Fruit fly (Drosophila melanogaster) whole organism, embryonic: ENCODE measurements around the gene CG11912.
A peak's percentile ranks its signal among the peaks of the same experiment; 100 is the strongest.

Source experiments
- Abd-B ChIP-seq: fragments of 200-800 bp; sonication (Bioruptor generic); optimal IDR thresholded peaks from 2 replicates; lab custom pipeline; 2018; ENCODE audit warnings: missing biosample characterization, mild to moderate bottlenecking, missing genetic modification characterization, moderate library complexity
- Atf3 ChIP-seq: fragments of 200-800 bp; sonication (Bioruptor generic); optimal IDR thresholded peaks from 3 replicates; lab custom pipeline; 2016; ENCODE audit warnings: missing biosample characterization, missing genetic modification characterization
- BtbVII ChIP-seq: fragments of 200-800 bp; sonication (Bioruptor generic); optimal IDR thresholded peaks from 3 replicates; lab custom pipeline; 2017; ENCODE audit warnings: missing biosample characterization, mild to moderate bottlenecking, missing genetic modification characterization
- CG12071 ChIP-seq: fragments of 200-800 bp; sonication (Bioruptor generic); optimal IDR thresholded peaks from 3 replicates; lab custom pipeline; 2018; ENCODE audit warnings: missing biosample characterization, mild to moderate bottlenecking, missing genetic modification characterization
- CG12769 ChIP-seq: fragments of 200-800 bp; sonication (Bioruptor generic); optimal IDR thresholded peaks from 2 replicates; lab custom pipeline; 2019; ENCODE audit warnings: missing biosample characterization, mild to moderate bottlenecking, missing genetic modification characterization, moderate library complexity
- CG15073 ChIP-seq: fragments of 200-800 bp; sonication (Bioruptor generic); optimal IDR thresholded peaks from 2 replicates; lab custom pipeline; 2016; ENCODE audit warnings: missing biosample characterization, missing genetic modification characterization
- CG17328 ChIP-seq: fragments of 200-800 bp; sonication (Bioruptor generic); IDR thresholded peaks from 2 replicates; pipeline ENCODE4 v1.3.6; 2022; ENCODE audit warnings: missing biosample characterization, missing genetic modification characterization
- CG1832 ChIP-seq: fragments of 200-800 bp; sonication (Bioruptor generic); optimal IDR thresholded peaks from 2 replicates; lab custom pipeline; 2017; ENCODE audit warnings: missing biosample characterization, mild to moderate bottlenecking, missing genetic modification characterization, inconsistent platforms
- CG2199 ChIP-seq: fragments of 200-800 bp; sonication (Bioruptor generic); IDR thresholded peaks from 3 replicates; pipeline ENCODE4 v1.3.6; 2022; ENCODE audit warnings: missing biosample characterization, missing genetic modification characterization
- CG32532 ChIP-seq: fragments of 200-800 bp; sonication (Bioruptor generic); IDR thresholded peaks from 2 replicates; pipeline ENCODE4 v1.3.6; 2022; ENCODE audit warnings: missing biosample characterization, missing genetic modification characterization
- CG3847 ChIP-seq: fragments of 200-800 bp; sonication (Bioruptor generic); IDR thresholded peaks from 2 replicates; pipeline ENCODE4 v1.3.6; 2022; ENCODE audit warnings: missing biosample characterization, missing genetic modification characterization
- CG4328 ChIP-seq: fragments of 200-800 bp; sonication (Bioruptor generic); optimal IDR thresholded peaks from 3 replicates; lab custom pipeline; 2017; ENCODE audit warnings: missing biosample characterization, missing genetic modification reagents, missing genetic modification characterization
- CG4854 ChIP-seq: fragments of 200-800 bp; sonication (Bioruptor generic); optimal IDR thresholded peaks from 2 replicates; lab custom pipeline; 2016; ENCODE audit warnings: missing biosample characterization, missing genetic modification characterization, inconsistent platforms
- CG6175 ChIP-seq: fragments of 200-800 bp; sonication (Bioruptor generic); IDR thresholded peaks from 3 replicates; pipeline ENCODE4 v1.3.6; 2022; ENCODE audit warnings: missing biosample characterization, missing genetic modification characterization
- CG6791 ChIP-seq: fragments of 200-800 bp; sonication (Bioruptor generic); IDR thresholded peaks from 3 replicates; pipeline ENCODE4 v1.3.6; 2022; ENCODE audit warnings: missing biosample characterization, missing genetic modification characterization; ENCODE audit not compliant: partially characterized antibody
- CG7786 ChIP-seq: fragments of 200-800 bp; sonication (Bioruptor generic); optimal IDR thresholded peaks from 2 replicates; lab custom pipeline; 2016; ENCODE audit warnings: missing biosample characterization, missing genetic modification characterization
- CG9817 ChIP-seq: fragments of 200-800 bp; sonication (Bioruptor generic); optimal IDR thresholded peaks from 2 replicates; lab custom pipeline; 2018; ENCODE audit warnings: missing biosample characterization, mild to moderate bottlenecking, missing genetic modification characterization, moderate library complexity
- CTCF ChIP-seq: fragments of 200-800 bp; sonication (Bioruptor generic); optimal IDR thresholded peaks from 2 replicates; lab custom pipeline; 2017; ENCODE audit warnings: missing biosample characterization, mild to moderate bottlenecking, missing genetic modification characterization, moderate library complexity
- CkIIα-i1 ChIP-seq: fragments of 200-800 bp; sonication (Bioruptor generic); IDR thresholded peaks from 2 replicates; pipeline ENCODE4 v1.3.6; 2022; ENCODE audit warnings: missing biosample characterization, missing genetic modification characterization
- HmgZ ChIP-seq: fragments of 200-800 bp; sonication (Bioruptor generic); optimal IDR thresholded peaks from 2 replicates; lab custom pipeline; 2018; ENCODE audit warnings: missing biosample characterization, mild to moderate bottlenecking, missing genetic modification characterization
- Hr78 ChIP-seq, 2 experiments: fragments of 200-800 bp in 1 of 2; fragments of >200 bp in 1 of 2; sonication (Bioruptor generic) in 1 of 2; optimal IDR thresholded peaks; 2 replicates each; lab custom pipeline; 2017 to 2019; ENCODE audit warnings: missing biosample characterization in 2 of 2, missing genetic modification characterization in 2 of 2, mild to moderate bottlenecking in 1 of 2, moderate library complexity in 1 of 2
- Kr ChIP-seq: fragments of 200-800 bp; sonication (Bioruptor generic); optimal IDR thresholded peaks from 2 replicates; lab custom pipeline; 2017; ENCODE audit warnings: missing biosample characterization, mild to moderate bottlenecking, missing genetic modification characterization
- Lim3 ChIP-seq: fragments of 200-800 bp; sonication (Bioruptor generic); IDR thresholded peaks from 2 replicates; pipeline ENCODE4 v1.3.6; 2022; ENCODE audit warnings: missing biosample characterization, missing genetic modification characterization
- Max ChIP-seq: fragments of 200-800 bp; sonication (Bioruptor generic); optimal IDR thresholded peaks from 2 replicates; lab custom pipeline; 2016; ENCODE audit warnings: missing biosample characterization, mild to moderate bottlenecking, missing genetic modification characterization
- Pdp1 ChIP-seq, 2 experiments: fragments of 200-800 bp; sonication (Bioruptor generic); optimal IDR thresholded peaks; 3 replicates each; lab custom pipeline; 2016; ENCODE audit warnings: missing biosample characterization in 2 of 2, missing genetic modification characterization in 2 of 2, mild to moderate bottlenecking in 1 of 2, moderate library complexity in 1 of 2
- Ravus ChIP-seq: fragments of 200-800 bp; sonication (Bioruptor generic); IDR thresholded peaks from 2 replicates; pipeline ENCODE4 v1.3.6; 2022; ENCODE audit warnings: missing biosample characterization, missing genetic modification characterization
- Sin3A ChIP-seq: fragments of >200 bp; optimal IDR thresholded peaks from 2 replicates; lab custom pipeline; 2018
- Spps ChIP-seq: fragments of 200-800 bp; sonication (Bioruptor generic); optimal IDR thresholded peaks from 2 replicates; lab custom pipeline; 2018; ENCODE audit warnings: missing biosample characterization, mild to moderate bottlenecking, missing genetic modification characterization
- Trl ChIP-seq, 3 experiments: fragments of >200 bp in 2 of 3; fragments of 200-800 bp in 1 of 3; sonication (Bioruptor generic) in 1 of 3; optimal IDR thresholded peaks; 2 replicates in 1 of 3; 3 replicates in 2 of 3; lab custom pipeline; 2016 to 2017; ENCODE audit warnings: missing biosample characterization in 1 of 3, missing genetic modification characterization in 1 of 3
- ato ChIP-seq: fragments of 200-800 bp; sonication (Bioruptor generic); IDR thresholded peaks from 2 replicates; pipeline ENCODE4 v1.3.6; 2022; ENCODE audit warnings: missing biosample characterization, missing genetic modification characterization; ENCODE audit not compliant: partially characterized antibody
- bowl ChIP-seq: fragments of 200-800 bp; sonication (Bioruptor generic); IDR thresholded peaks from 2 replicates; pipeline ENCODE4 v1.3.6; 2022; ENCODE audit warnings: missing biosample characterization, missing genetic modification characterization
- chinmo ChIP-seq: fragments of 200-800 bp; sonication (Bioruptor generic); IDR thresholded peaks from 4 replicates; pipeline ENCODE4 v1.3.6; 2022; ENCODE audit warnings: missing biosample characterization, missing genetic modification characterization; ENCODE audit not compliant: partially characterized antibody
- ci ChIP-seq: fragments of 200-800 bp; sonication (Bioruptor generic); IDR thresholded peaks from 3 replicates; pipeline ENCODE4 v1.3.6; 2022; ENCODE audit warnings: missing biosample characterization, missing genetic modification characterization
- crol ChIP-seq: fragments of 200-800 bp; sonication (Bioruptor generic); IDR thresholded peaks from 2 replicates; pipeline ENCODE4 v1.3.6; 2022; ENCODE audit warnings: missing biosample characterization, missing genetic modification characterization
- cwo ChIP-seq: fragments of 200-800 bp; sonication (Bioruptor generic); optimal IDR thresholded peaks from 3 replicates; lab custom pipeline; 2017; ENCODE audit warnings: missing biosample characterization, missing genetic modification characterization, mild to moderate bottlenecking, moderate library complexity, missing genetic modification reagents
- danr ChIP-seq: fragments of 200-800 bp; sonication (Bioruptor generic); IDR thresholded peaks from 2 replicates; pipeline ENCODE4 v1.3.6; 2022; ENCODE audit warnings: missing biosample characterization, missing genetic modification characterization
- fru ChIP-seq: fragments of >200 bp; optimal IDR thresholded peaks from 2 replicates; lab custom pipeline; 2017
- fu2 ChIP-seq: fragments of 200-800 bp; sonication (Bioruptor generic); optimal IDR thresholded peaks from 2 replicates; lab custom pipeline; 2016; ENCODE audit warnings: missing biosample characterization, missing genetic modification characterization
- grn ChIP-seq: fragments of 200-800 bp; sonication (Bioruptor generic); optimal IDR thresholded peaks from 3 replicates; lab custom pipeline; 2017; ENCODE audit warnings: missing biosample characterization, missing genetic modification characterization
- h ChIP-seq: fragments of >200 bp; optimal IDR thresholded peaks from 2 replicates; lab custom pipeline; 2017
- lilli ChIP-seq: fragments of 200-800 bp; sonication (Bioruptor generic); optimal IDR thresholded peaks from 3 replicates; lab custom pipeline; 2016; ENCODE audit warnings: missing biosample characterization, missing genetic modification characterization
- lmd ChIP-seq: fragments of 200-800 bp; sonication (Bioruptor generic); IDR thresholded peaks from 2 replicates; pipeline ENCODE4 v1.3.6; 2022; ENCODE audit warnings: missing biosample characterization, missing genetic modification characterization
- lov ChIP-seq, 2 experiments: fragments of 200-800 bp in 1 of 2; fragments of >200 bp in 1 of 2; sonication (Bioruptor generic) in 1 of 2; IDR thresholded peaks in 1 of 2; optimal IDR thresholded peaks in 1 of 2; 2 replicates in 1 of 2; 3 replicates in 1 of 2; pipeline versions ENCODE4 v1.3.6 to Lab custom; 2017 to 2022; ENCODE audit warnings: missing biosample characterization in 1 of 2, missing genetic modification characterization in 1 of 2
- mirr ChIP-seq: fragments of 200-800 bp; sonication (Bioruptor generic); optimal IDR thresholded peaks from 3 replicates; lab custom pipeline; 2018; ENCODE audit warnings: missing biosample characterization, mild to moderate bottlenecking, missing genetic modification characterization
- row ChIP-seq: fragments of 200-800 bp; sonication (Bioruptor generic); IDR thresholded peaks from 3 replicates; pipeline ENCODE4 v1.3.6; 2022; ENCODE audit warnings: missing biosample characterization, missing genetic modification characterization
- sens-2 ChIP-seq: fragments of 200-800 bp; sonication (Bioruptor generic); IDR thresholded peaks from 2 replicates; pipeline ENCODE4 v1.3.6; 2022; ENCODE audit warnings: missing biosample characterization, missing genetic modification characterization
- slbo ChIP-seq: fragments of 200-800 bp; sonication (Bioruptor generic); IDR thresholded peaks from 2 replicates; pipeline ENCODE4 v1.3.6; 2022; ENCODE audit warnings: missing biosample characterization, missing genetic modification characterization
- stc ChIP-seq: fragments of 200-800 bp; sonication (Bioruptor generic); IDR thresholded peaks from 2 replicates; pipeline ENCODE4 v1.3.6; 2022; ENCODE audit warnings: missing biosample characterization, missing genetic modification characterization
- sug ChIP-seq: fragments of 200-800 bp; optimal IDR thresholded peaks from 2 replicates; lab custom pipeline; 2019; ENCODE audit warnings: missing biosample characterization, mild to moderate bottlenecking, missing genetic modification characterization, moderate library complexity

Gene CG11912

dm6 chr2L:307129-307528, 11.9 kb downstream of the CG11912 start (continued):
- TF ChIP-seq mirr (peak; percentile 68), Abd-B (peak; percentile 11), Lim3 (GFP tag; lab: Robert Waterston, UW) (no peak), ci (GFP tag; lab: Robert Waterston, UW) (0 out of 3 replicates have a peak, but pooled peaks have one; percentile 13), cwo (GFP tag; lab: Kevin White, UChicago) (peak; percentile 19), CG1832 (GFP tag; lab: Kevin White, UChicago) (no peak), CkIIα-i1 (GFP tag; lab: Robert Waterston, UW) (no peak), fru (lab: Kevin White, UChicago) (no peak), CG4854 (GFP tag; lab: Kevin White, UChicago) (no peak), crol (peak; percentile 98)

dm6 chr2L:306188-306927, 12.7 kb downstream of the CG11912 start:
- TF ChIP-seq Atf3 = no peak
- no peak for TF ChIP-seq CG17328 (GFP tag; lab: Robert Waterston, UW)
- no peak for TF ChIP-seq lov (optimal IDR thresholded peaks at IDR 0.05; lab: Kevin White, UChicago)
- TF ChIP-seq lov (GFP tag; IDR thresholded peaks at IDR 0.05; lab: Robert Waterston, UW) = 0 out of 3 replicates have a peak, but pooled peaks have one; percentile 38
- TF ChIP-seq CG6175 (GFP tag; lab: Robert Waterston, UW) = no peak
- TF ChIP-seq lmd = no peak
- no peak for TF ChIP-seq CG12071 (GFP tag; lab: Kevin White, UChicago)
- peak; percentile 23 for TF ChIP-seq slbo (GFP tag; lab: Robert Waterston, UW)
- peak; percentile 23 for TF ChIP-seq BtbVII (GFP tag; lab: Kevin White, UChicago)
- no peak for TF ChIP-seq lilli
- TF ChIP-seq row = no peak
- no peak for TF ChIP-seq Sin3A
- no peak for TF ChIP-seq CG6791 (GFP tag; lab: Robert Waterston, UW)
- TF ChIP-seq chinmo (GFP tag; lab: Robert Waterston, UW) = peak; percentile 79; the same call in 1 of the 4 replicates
- no peak for TF ChIP-seq Ravus
- no peak for TF ChIP-seq Spps
- TF ChIP-seq CG12769 (tag; lab: Kevin White, UChicago) = peak; percentile 55
- no peak for TF ChIP-seq CTCF (GFP tag; lab: Kevin White, UChicago)
- TF ChIP-seq CG32532 = peak; percentile 14; the same call in 1 of the 2 replicates
- TF ChIP-seq CG15073 (GFP tag; lab: Kevin White, UChicago) = no peak
- no peak for TF ChIP-seq HmgZ (tag; lab: Kevin White, UChicago)
- no peak for TF ChIP-seq CG3847
- TF ChIP-seq CG9817 (tag; lab: Kevin White, UChicago) = no peak
- peak in 1 of 2 experiments; percentile 96 for TF ChIP-seq Pdp1 (GFP tag; optimal IDR thresholded peaks at IDR 0.05; lab: Kevin White, UChicago)
- TF ChIP-seq CG7786 = no peak
- TF ChIP-seq Trl (optimal IDR thresholded peaks at IDR 0.05; lab: Kevin White, UChicago) = peak; percentile 36 to 77
- no peak for TF ChIP-seq Trl (GFP tag; optimal IDR thresholded peaks at IDR 0.05; lab: Kevin White, UChicago)
- TF ChIP-seq Max (GFP tag; lab: Kevin White, UChicago) = no peak
- TF ChIP-seq Kr (GFP tag; lab: Kevin White, UChicago) = no peak
- no peak for TF ChIP-seq bowl (GFP tag; lab: Robert Waterston, UW)
- no peak for TF ChIP-seq CG4328
- 0 out of 2 replicates have a peak, but pooled peaks have one; percentile 2 for TF ChIP-seq stc (GFP tag; lab: Robert Waterston, UW)
- TF ChIP-seq grn (GFP tag; lab: Kevin White, UChicago) = peak; percentile 67
- 0 out of 2 replicates have a peak, but pooled peaks have one; percentile 25 for TF ChIP-seq ato
- no peak for TF ChIP-seq danr (GFP tag; lab: Robert Waterston, UW)
- no peak for TF ChIP-seq fu2
- peak; percentile 92 for TF ChIP-seq crol
- 0 out of 2 replicates have a peak, but pooled peaks have one; percentile 13 for TF ChIP-seq sens-2 (GFP tag; lab: Robert Waterston, UW)
- peak in 1 of 2 experiments; percentile 92 for TF ChIP-seq Hr78 (GFP tag; optimal IDR thresholded peaks at IDR 0.05; lab: Kevin White, UChicago)
- no peak for TF ChIP-seq h (lab: Kevin White, UChicago)
- peak; percentile 99 for TF ChIP-seq sug (tag; lab: Kevin White, UChicago)
- 0 out of 3 replicates have a peak, but pooled peaks have one; percentile 17 for TF ChIP-seq CG2199 (GFP tag; lab: Robert Waterston, UW)
